Worm (Caenorhabditis elegans) whole organism, L1 larva: ENCODE data around the gene lin-13.

ENCODE experiments used
- jun-1 ChIP-seq: fragments of 150-350 bp; optimal IDR thresholded peaks from 2 replicates; lab custom pipeline; 2014; ENCODE audit warnings: missing biosample characterization, missing genetic modification reagents, missing genetic modification characterization
- nhr-11 ChIP-seq: fragments of 150-350 bp; optimal IDR thresholded peaks from 2 replicates; lab custom pipeline; 2014; ENCODE audit warnings: missing biosample characterization, missing genetic modification characterization
- skn-1 ChIP-seq: fragments of 150-350 bp; optimal IDR thresholded peaks from 2 replicates; lab custom pipeline; 2014; ENCODE audit warnings: missing biosample characterization, missing genetic modification characterization

DNA sequence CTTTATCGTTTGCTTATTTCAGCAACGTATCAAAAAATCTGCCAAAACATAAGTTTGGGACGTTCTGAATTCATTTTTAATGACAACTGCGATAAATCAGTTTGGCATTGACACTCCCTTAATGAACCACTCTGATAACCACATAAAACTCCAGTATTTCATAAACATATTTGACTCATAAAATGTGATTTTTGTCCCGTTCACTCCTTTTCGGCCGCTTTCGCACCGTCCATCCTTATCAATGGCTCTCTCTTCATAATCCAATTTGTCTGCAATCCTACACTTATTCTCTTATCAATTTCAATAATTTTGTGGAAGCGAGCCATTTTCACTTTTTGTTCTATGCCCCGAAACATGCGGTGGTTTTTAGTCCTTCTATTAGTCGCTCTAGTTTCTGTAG lies 49.3 kb upstream of the lin-13 start, which contains the start of gene pcp-1:
- no peak for TF ChIP-seq jun-1 (tag; lab: Kevin White, UChicago)
- TF ChIP-seq skn-1 (tag; lab: Kevin White, UChicago): no peak
- TF ChIP-seq nhr-11: no peak
